Worm (Caenorhabditis elegans) whole organism, late embryonic: Measurements from ENCODE around the gene R02D5.9.

ENCODE experiments used
- C08G9.2 ChIP-seq: sonication (generic microtip); optimal IDR thresholded peaks from 2 replicates; lab custom pipeline; 2016; ENCODE audit warnings: mild to moderate bottlenecking, missing genetic modification characterization, moderate library complexity, missing compliant biosample characterization
- C38D4.7 ChIP-seq: fragments of 200-800 bp; sonication (Bioruptor generic); optimal IDR thresholded peaks from 2 replicates; lab custom pipeline; 2018; ENCODE audit warnings: mild to moderate bottlenecking, missing genetic modification characterization, moderate library complexity, missing compliant biosample characterization
- K09A11.1 ChIP-seq: sonication (generic microtip); optimal IDR thresholded peaks from 2 replicates; lab custom pipeline; 2017; ENCODE audit warnings: antibody characterized with exemption, mild to moderate bottlenecking, missing genetic modification characterization, missing compliant biosample characterization; ENCODE audit not compliant: insufficient read depth
- T23F11.4 ChIP-seq: fragments of 200-800 bp; sonication (Bioruptor generic); optimal IDR thresholded peaks from 2 replicates; lab custom pipeline; 2018; ENCODE audit warnings: mild to moderate bottlenecking, missing genetic modification characterization, missing compliant biosample characterization
- ahr-1 ChIP-seq: sonication (generic microtip); optimal IDR thresholded peaks from 2 replicates; lab custom pipeline; 2016; ENCODE audit warnings: missing genetic modification characterization, missing compliant biosample characterization
- ceh-19 ChIP-seq: fragments of 200-800 bp; sonication (Bioruptor generic); optimal IDR thresholded peaks from 2 replicates; lab custom pipeline; 2018; ENCODE audit warnings: mild to moderate bottlenecking, missing genetic modification characterization, missing compliant biosample characterization
- ceh-22 ChIP-seq: sonication (generic microtip); optimal IDR thresholded peaks from 2 replicates; lab custom pipeline; 2017; ENCODE audit warnings: missing biosample characterization, missing genetic modification characterization
- ceh-30 ChIP-seq: fragments of 150-350 bp; optimal IDR thresholded peaks from 2 replicates; lab custom pipeline; 2014; ENCODE audit warnings: missing biosample characterization, missing genetic modification characterization
- ceh-34 ChIP-seq: sonication (generic microtip); optimal IDR thresholded peaks from 2 replicates; lab custom pipeline; 2016; ENCODE audit warnings: mild to moderate bottlenecking, missing genetic modification characterization, missing compliant biosample characterization
- ceh-45 ChIP-seq: fragments of 200-800 bp; sonication (Bioruptor generic); IDR thresholded peaks from 2 replicates; pipeline ENCODE4 v1.3.6; 2022; ENCODE audit warnings: missing genetic modification reagents, missing genetic modification characterization, missing compliant biosample characterization
- ceh-6 ChIP-seq: fragments of 200-800 bp; sonication (Bioruptor generic); optimal IDR thresholded peaks from 2 replicates; lab custom pipeline; 2018; ENCODE audit warnings: mild to moderate bottlenecking, missing genetic modification characterization, missing compliant biosample characterization
- che-1 ChIP-seq: sonication (generic microtip); optimal IDR thresholded peaks from 2 replicates; lab custom pipeline; 2016; ENCODE audit warnings: mild to moderate bottlenecking, missing genetic modification characterization, missing compliant biosample characterization
- elt-4 ChIP-seq: sonication (generic microtip); optimal IDR thresholded peaks from 2 replicates; lab custom pipeline; 2016; ENCODE audit warnings: missing genetic modification characterization, missing compliant biosample characterization
- fax-1 ChIP-seq: sonication (generic microtip); optimal IDR thresholded peaks from 2 replicates; lab custom pipeline; 2016; ENCODE audit warnings: missing genotype, missing genetic modification characterization, missing compliant biosample characterization
- fkh-10 ChIP-seq: fragments of 150-350 bp; optimal IDR thresholded peaks from 2 replicates; lab custom pipeline; 2014; ENCODE audit warnings: missing biosample characterization, missing genetic modification reagents, missing genetic modification characterization
- fkh-6 ChIP-seq: sonication (generic microtip); optimal IDR thresholded peaks from 2 replicates; lab custom pipeline; 2016; ENCODE audit warnings: missing genetic modification characterization, missing compliant biosample characterization
- hlh-13 ChIP-seq: fragments of 200-800 bp; sonication (Bioruptor generic); optimal IDR thresholded peaks from 2 replicates; lab custom pipeline; 2018; ENCODE audit warnings: mild to moderate bottlenecking, missing genetic modification characterization, missing compliant biosample characterization
- hlh-15 ChIP-seq: sonication (generic microtip); optimal IDR thresholded peaks from 2 replicates; lab custom pipeline; 2016; ENCODE audit warnings: missing genetic modification characterization, missing compliant biosample characterization
- hlh-30 ChIP-seq: sonication (generic microtip); optimal IDR thresholded peaks from 2 replicates; lab custom pipeline; 2017; ENCODE audit warnings: antibody characterized with exemption, missing genetic modification characterization, missing compliant biosample characterization; ENCODE audit not compliant: insufficient read depth
- hlh-6 ChIP-seq: sonication (generic microtip); optimal IDR thresholded peaks from 2 replicates; lab custom pipeline; 2016; ENCODE audit warnings: missing genotype, missing genetic modification characterization, missing compliant biosample characterization
- hlh-8 ChIP-seq: sonication (generic microtip); optimal IDR thresholded peaks from 2 replicates; lab custom pipeline; 2016; ENCODE audit warnings: missing genotype, missing genetic modification characterization, missing compliant biosample characterization
- madf-2 ChIP-seq: sonication (generic microtip); optimal IDR thresholded peaks from 2 replicates; lab custom pipeline; 2017; ENCODE audit warnings: missing genetic modification characterization, missing compliant biosample characterization
- mec-3 ChIP-seq: sonication (generic microtip); optimal IDR thresholded peaks from 2 replicates; lab custom pipeline; 2016; ENCODE audit warnings: borderline replicate concordance, missing genetic modification characterization, missing compliant biosample characterization
- npax-4 ChIP-seq: sonication (generic microtip); optimal IDR thresholded peaks from 2 replicates; lab custom pipeline; 2016; ENCODE audit warnings: missing genetic modification characterization, missing compliant biosample characterization
- odd-2 ChIP-seq: sonication (generic microtip); optimal IDR thresholded peaks from 2 replicates; lab custom pipeline; 2017; ENCODE audit warnings: antibody characterized with exemption, mild to moderate bottlenecking, missing genetic modification characterization, missing compliant biosample characterization
- pag-3 ChIP-seq: sonication (generic microtip); optimal IDR thresholded peaks from 2 replicates; lab custom pipeline; 2016; ENCODE audit warnings: missing compliant biosample characterization, missing genetic modification characterization, borderline replicate concordance
- pax-1 ChIP-seq: fragments of 150-350 bp; optimal IDR thresholded peaks from 2 replicates; lab custom pipeline; 2014; ENCODE audit warnings: missing biosample characterization, missing genetic modification characterization
- pha-4 ChIP-seq: fragments of 150-350 bp; optimal IDR thresholded peaks from 2 replicates; lab custom pipeline; 2018; ENCODE audit warnings: missing biosample characterization, missing genetic modification reagents, missing genetic modification characterization
- pqm-1 ChIP-seq: sonication (generic microtip); optimal IDR thresholded peaks from 2 replicates; lab custom pipeline; 2016; ENCODE audit warnings: missing genetic modification characterization, missing compliant biosample characterization
- rnt-1 ChIP-seq: sonication (generic microtip); optimal IDR thresholded peaks from 2 replicates; lab custom pipeline; 2016; ENCODE audit warnings: missing genetic modification characterization, missing compliant biosample characterization
- sdc-2 ChIP-seq: sonication (generic microtip); optimal IDR thresholded peaks from 2 replicates; lab custom pipeline; 2016; ENCODE audit warnings: missing genotype, missing genetic modification characterization, missing compliant biosample characterization
- sox-4 ChIP-seq: sonication (generic microtip); optimal IDR thresholded peaks from 2 replicates; lab custom pipeline; 2017; ENCODE audit warnings: mild to moderate bottlenecking, missing genetic modification characterization, inconsistent platforms, missing compliant biosample characterization
- syd-9 ChIP-seq: sonication (generic microtip); optimal IDR thresholded peaks from 2 replicates; lab custom pipeline; 2016; ENCODE audit warnings: mild to moderate bottlenecking, missing genetic modification characterization, moderate library complexity, missing compliant biosample characterization
- ttx-3 ChIP-seq: sonication (generic microtip); optimal IDR thresholded peaks from 2 replicates; lab custom pipeline; 2016; ENCODE audit warnings: missing genetic modification reagents, missing genetic modification characterization, missing compliant biosample characterization
- unc-55 ChIP-seq: sonication (generic microtip); optimal IDR thresholded peaks from 2 replicates; lab custom pipeline; 2017; ENCODE audit warnings: missing biosample characterization, missing genetic modification reagents, missing genetic modification characterization
- zip-5 ChIP-seq: sonication (generic microtip); optimal IDR thresholded peaks from 2 replicates; lab custom pipeline; 2016; ENCODE audit warnings: missing genetic modification characterization, missing compliant biosample characterization
- ztf-16 ChIP-seq: sonication (generic microtip); optimal IDR thresholded peaks from 2 replicates; lab custom pipeline; 2017; ENCODE audit warnings: missing genetic modification characterization, missing compliant biosample characterization

The R02D5.9 gene

ce11 chrV:14476680-14477079 lies 34.2 kb downstream of the R02D5.9 start, which contains the start of gene clec-54:
Gene clec-54, plus strand, starts transcription at chrV:14476903.
- TF ChIP-seq syd-9 (tag; lab: Kevin White, UChicago), result no peak
- TF ChIP-seq ceh-22, result no peak
- TF ChIP-seq fax-1 (tag; lab: Kevin White, UChicago), result no peak
- no peak for TF ChIP-seq madf-2 (tag; lab: Kevin White, UChicago)
- TF ChIP-seq hlh-30, result no peak
- no peak for TF ChIP-seq sox-4 (tag; lab: Kevin White, UChicago)
- TF ChIP-seq hlh-15, result no peak
- TF ChIP-seq zip-5, result no peak
- no peak for TF ChIP-seq T23F11.4 (GFP tag; lab: Kevin White, UChicago)
- no peak for TF ChIP-seq che-1 (tag; lab: Kevin White, UChicago)
- no peak for TF ChIP-seq ztf-16 (tag; lab: Kevin White, UChicago)
- TF ChIP-seq C38D4.7 (GFP tag; lab: Kevin White, UChicago), result no peak
- TF ChIP-seq hlh-13 (GFP tag; lab: Kevin White, UChicago), result no peak
- TF ChIP-seq pha-4, result no peak
- no peak for TF ChIP-seq unc-55 (GFP tag; lab: Kevin White, UChicago)
- TF ChIP-seq, all 69 proteins: peak for 0

ce11 chrV:14474099-14474498 lies 36.8 kb downstream of the R02D5.9 start, which contains the start of gene clec-56:
Gene clec-56, plus strand, starts transcription at chrV:14474399.
- TF ChIP-seq zip-5, result no peak

- TF ChIP-seq elt-4, result no peak
- no peak for TF ChIP-seq ceh-6 (GFP tag; lab: Kevin White, UChicago)
- no peak for TF ChIP-seq ttx-3 (tag; lab: Kevin White, UChicago)
- TF ChIP-seq sdc-2 (tag; lab: Kevin White, UChicago), result no peak
- no peak for TF ChIP-seq ceh-19
- no peak for TF ChIP-seq zip-5
- TF ChIP-seq C08G9.2 (tag; lab: Kevin White, UChicago), result no peak
- TF ChIP-seq ahr-1 (tag; lab: Kevin White, UChicago), result no peak
- TF ChIP-seq ceh-30 (tag; lab: Kevin White, UChicago), result no peak
- no peak for TF ChIP-seq npax-4 (tag; lab: Kevin White, UChicago)
- no peak for TF ChIP-seq C38D4.7 (GFP tag; lab: Kevin White, UChicago)
- TF ChIP-seq pax-1 (tag; lab: Kevin White, UChicago), result no peak
- no peak for TF ChIP-seq pag-3 (tag; lab: Kevin White, UChicago)
- TF ChIP-seq pqm-1, result no peak
Measured at ce11 chrV:14472229-14472628, 38.7 kb downstream of the R02D5.9 start, which contains the start of gene clec-227. Gene clec-227, plus strand, starts transcription at chrV:14472529.

ce11 chrV:14468931-14469330 lies 42.0 kb downstream of the R02D5.9 start, which contains the start of gene clec-57:
Gene clec-57, plus strand, starts transcription at chrV:14469231.
- TF ChIP-seq mec-3 (tag; lab: Kevin White, UChicago), result no peak
- no peak for TF ChIP-seq hlh-6 (tag; lab: Kevin White, UChicago)
- TF ChIP-seq madf-2 (tag; lab: Kevin White, UChicago), result no peak
- TF ChIP-seq rnt-1 (tag; lab: Kevin White, UChicago), result no peak
- TF ChIP-seq hlh-8 (tag; lab: Kevin White, UChicago), result no peak
- TF ChIP-seq K09A11.1 (tag; lab: Kevin White, UChicago), result no peak
- no peak for TF ChIP-seq fkh-6 (tag; lab: Kevin White, UChicago)
- no peak for TF ChIP-seq fkh-10 (GFP tag; lab: Kevin White, UChicago)
- no peak for TF ChIP-seq ceh-34 (tag; lab: Kevin White, UChicago)
- no peak for TF ChIP-seq C38D4.7 (GFP tag; lab: Kevin White, UChicago)
- no peak for TF ChIP-seq odd-2
- TF ChIP-seq ceh-30 (tag; lab: Kevin White, UChicago), result no peak
- no peak for TF ChIP-seq ceh-45
- TF ChIP-seq ztf-16 (tag; lab: Kevin White, UChicago), result no peak
